Fruit fly (Drosophila melanogaster): ENCODE measurements around the gene ens.

dm6 chr3L:4177981-4178562 lies 43.7 kb upstream of the ens start, which contains the start of gene Teh4:
- no peak for TF ChIP-seq CG32121 (GFP tag; IDR thresholded peaks at IDR 0.05)
- no peak for TF ChIP-seq CG10348 (GFP tag; IDR thresholded peaks at IDR 0.05)
- TF ChIP-seq Pif1B (GFP tag; optimal IDR thresholded peaks at IDR 0.05): no peak
- no peak for TF ChIP-seq fd96Ca (GFP tag; IDR thresholded peaks at IDR 0.05)
- no peak for TF ChIP-seq CG34367 (tag; optimal IDR thresholded peaks at IDR 0.05)
- no peak for TF ChIP-seq CG13204 (GFP tag; optimal IDR thresholded peaks at IDR 0.05)
- no peak for TF ChIP-seq EcR (GFP tag; optimal IDR thresholded peaks at IDR 0.05)
- TF ChIP-seq CG9948 (tag; optimal IDR thresholded peaks at IDR 0.05): no peak
- no peak for TF ChIP-seq Pif1A (GFP tag; optimal IDR thresholded peaks at IDR 0.05)
- TF ChIP-seq CG17806 (tag; optimal IDR thresholded peaks at IDR 0.05): no peak
- no peak for TF ChIP-seq rn (GFP tag; IDR thresholded peaks at IDR 0.05)
